Worm (Caenorhabditis elegans) whole organism, early embryonic: ENCODE results near the gene F53F4.16.

Source experiments
- B0310.2 ChIP-seq: sonication (generic microtip); optimal IDR thresholded peaks from 2 replicates; lab custom pipeline; 2016; ENCODE audit warnings: mild to moderate bottlenecking, missing genetic modification characterization, missing compliant biosample characterization
- aly-1 ChIP-seq: sonication (generic microtip); optimal IDR thresholded peaks from 2 replicates; lab custom pipeline; 2016; ENCODE audit warnings: missing genetic modification characterization, missing compliant biosample characterization
- ama-1 ChIP-seq: fragments of 150-350 bp; optimal IDR thresholded peaks from 2 replicates; lab custom pipeline; 2014
- ceh-36 ChIP-seq: sonication (generic microtip); optimal IDR thresholded peaks from 2 replicates; lab custom pipeline; 2016; ENCODE audit warnings: missing genetic modification characterization, inconsistent platforms, missing compliant biosample characterization
- ets-7 ChIP-seq: sonication (generic microtip); optimal IDR thresholded peaks from 2 replicates; lab custom pipeline; 2016; ENCODE audit warnings: missing genotype, missing genetic modification characterization, missing compliant biosample characterization
- hmbx-1 ChIP-seq: sonication (generic microtip); optimal IDR thresholded peaks from 2 replicates; lab custom pipeline; 2016; ENCODE audit warnings: mild to moderate bottlenecking, missing genetic modification characterization, missing compliant biosample characterization
- hnd-1 ChIP-seq: sonication (generic microtip); optimal IDR thresholded peaks from 2 replicates; lab custom pipeline; 2016; ENCODE audit warnings: missing genetic modification characterization, missing compliant biosample characterization
- pes-1 ChIP-seq: fragments of 200-800 bp; sonication (Bioruptor generic); IDR thresholded peaks from 2 replicates; pipeline ENCODE4 v1.3.6; 2022; ENCODE audit warnings: missing genetic modification reagents, missing genetic modification characterization, missing compliant biosample characterization
- sea-1 ChIP-seq: fragments of 200-800 bp; sonication (Bioruptor generic); conservative IDR thresholded peaks from 2 replicates; pipeline ENCODE4 v1.3.6; 2022; ENCODE audit warnings: missing genetic modification characterization, missing compliant biosample characterization

DNA sequence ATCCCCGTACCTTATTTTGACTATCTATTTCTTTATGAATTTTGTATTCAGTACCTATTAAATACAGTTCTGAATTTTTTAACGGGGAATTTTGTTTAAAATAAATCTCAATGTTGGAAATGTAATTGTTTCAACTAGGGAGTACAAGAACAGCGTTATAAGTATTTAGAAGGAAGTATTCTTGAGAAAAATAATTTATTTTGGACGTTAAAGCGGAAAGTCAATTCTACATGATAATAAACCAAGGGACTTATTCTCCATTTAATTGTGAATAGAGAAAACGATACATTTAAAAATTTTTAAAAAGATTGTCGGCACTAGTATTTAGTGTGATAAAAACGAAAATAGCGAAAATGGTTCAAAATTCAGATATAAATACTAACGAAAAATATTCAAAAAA is 47.5 kb upstream of the F53F4.16 start:
- TF ChIP-seq ceh-36 (no peak), ama-1 (lab: Kevin White, UChicago) (no peak), hnd-1 (tag; lab: Kevin White, UChicago) (no peak), aly-1 (tag; lab: Kevin White, UChicago) (no peak), B0310.2 (tag; lab: Kevin White, UChicago) (no peak), sea-1 (GFP tag; lab: Robert Waterston, UW) (no peak), ets-7 (tag; lab: Kevin White, UChicago) (no peak), pes-1 (GFP tag; lab: Robert Waterston, UW) (no peak), hmbx-1 (tag; lab: Kevin White, UChicago) (no peak)
